Worm (Caenorhabditis elegans) whole organism, early embryonic: ENCODE results near the gene nlp-26.

Experiments
- aly-1 ChIP-seq: sonication (generic microtip); optimal IDR thresholded peaks from 2 replicates; lab custom pipeline; 2016; ENCODE audit warnings: missing genetic modification characterization, missing compliant biosample characterization
- flt-1 ChIP-seq: fragments of 200-800 bp; sonication (Bioruptor generic); IDR thresholded peaks from 2 replicates; pipeline ENCODE4 v1.3.6; 2022; ENCODE audit warnings: missing genetic modification characterization, missing compliant biosample characterization
- pes-1 ChIP-seq: fragments of 200-800 bp; sonication (Bioruptor generic); IDR thresholded peaks from 2 replicates; pipeline ENCODE4 v1.3.6; 2022; ENCODE audit warnings: missing genetic modification reagents, missing genetic modification characterization, missing compliant biosample characterization

DNA sequence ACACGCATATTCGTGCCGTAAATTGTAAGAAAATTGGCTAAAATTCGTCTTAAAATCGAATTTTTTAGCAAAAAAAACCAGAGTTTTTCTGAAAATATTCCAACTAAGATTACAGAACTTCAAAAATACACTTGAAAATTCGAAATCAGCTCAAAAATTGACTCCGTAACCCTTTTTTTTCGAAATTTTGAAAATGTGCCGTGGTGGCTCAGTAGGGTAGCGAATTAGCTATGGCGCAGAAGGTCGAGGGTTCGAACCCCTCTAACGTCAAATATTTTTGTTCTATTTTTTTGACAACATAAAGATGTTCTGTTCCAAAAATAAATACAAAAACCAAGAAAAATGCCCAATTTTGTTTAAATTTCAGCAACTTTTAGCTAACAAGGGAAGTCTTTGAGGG is 33.8 kb upstream of the nlp-26 start:
- no peak for TF ChIP-seq aly-1 (tag; lab: Kevin White, UChicago)
- no peak for TF ChIP-seq flt-1 (GFP tag; lab: Robert Waterston, UW)
- TF ChIP-seq pes-1 (GFP tag; lab: Robert Waterston, UW) = no peak
